Worm (Caenorhabditis elegans): ENCODE data around the gene T28A8.2.

The T28A8.2 gene

DNA sequence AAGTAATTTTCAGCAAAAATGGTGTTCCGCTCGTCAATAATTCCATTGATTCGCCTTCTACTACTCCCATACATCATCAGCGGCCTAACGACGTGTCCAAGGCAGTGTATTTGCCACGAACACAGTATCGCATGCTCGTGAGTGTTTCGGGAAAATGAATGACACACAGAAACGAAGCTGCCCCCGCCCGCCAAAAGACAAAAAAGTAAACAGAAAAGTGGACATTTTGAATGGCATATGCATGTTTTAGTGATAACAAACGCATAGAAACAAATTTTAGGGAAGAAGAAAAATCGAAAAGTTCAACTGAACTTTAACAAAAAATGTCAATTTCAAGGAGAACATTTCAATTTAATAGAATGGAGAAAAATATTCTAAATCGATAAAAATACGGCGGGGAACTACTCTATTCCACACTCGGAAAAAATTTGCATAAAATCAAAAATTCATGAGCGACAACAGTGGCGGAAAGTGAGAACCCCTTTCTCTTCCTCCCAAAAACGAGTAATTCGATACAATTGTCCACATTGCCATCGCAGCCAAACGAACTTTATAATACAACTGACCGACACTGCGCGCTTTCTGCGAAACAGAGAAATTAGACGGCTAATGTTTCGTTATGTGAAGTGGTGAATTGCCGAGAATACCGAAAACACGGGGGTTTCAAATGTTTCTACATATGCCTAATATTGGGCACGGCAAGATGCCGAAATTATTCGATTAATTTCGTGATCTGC, 33.2 kb upstream of the T28A8.2 start:
- TF ChIP-seq C38D4.7 (GFP tag; optimal IDR thresholded peaks at IDR 0.05) (no peak), ceh-34 (tag; optimal IDR thresholded peaks at IDR 0.05) (peak; percentile 60)

DNA sequence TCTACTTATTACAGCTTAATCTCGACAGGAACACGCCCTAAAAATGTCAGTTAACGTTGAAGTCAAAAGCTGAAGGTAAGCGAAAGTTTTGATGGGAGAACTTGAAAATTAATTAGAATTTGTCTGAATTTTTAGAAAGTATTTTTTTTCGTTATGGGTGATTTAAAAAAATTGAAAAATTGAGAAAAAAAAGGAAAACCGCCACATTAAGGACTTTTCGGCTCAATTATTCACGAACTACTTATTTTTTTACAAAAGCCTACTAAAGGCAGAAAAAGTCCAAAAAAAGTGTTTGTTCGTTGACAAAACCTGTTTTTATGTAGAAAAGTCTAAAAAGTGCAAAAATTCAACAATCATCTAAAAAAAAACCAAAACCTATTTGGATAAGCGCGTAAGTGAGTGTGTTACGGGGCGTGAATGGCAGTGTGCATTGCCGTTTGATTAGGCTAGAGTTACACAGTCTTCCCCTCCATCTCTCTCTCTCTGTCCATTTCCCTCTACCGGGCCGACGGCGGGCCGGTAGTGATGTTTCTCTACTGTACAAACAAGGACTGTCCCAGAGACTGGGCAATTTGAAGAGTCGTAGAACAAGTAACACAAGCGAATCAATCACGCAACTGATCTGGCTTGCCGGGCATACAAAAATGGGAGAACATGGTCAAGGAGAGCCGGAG, 32.1 kb upstream of the T28A8.2 start, which contains the start of gene lron-13:
Gene lron-13, plus strand, starts transcription at position 15 of the 674 bp plus-strand sequence.
- TF ChIP-seq pha-2 (tag; optimal IDR thresholded peaks at IDR 0.05): peak; percentile 35
- no peak for TF ChIP-seq pag-3 (tag; optimal IDR thresholded peaks at IDR 0.05; ENCODE audit: borderline replicate concordance)
- TF ChIP-seq tbx-2 (tag; optimal IDR thresholded peaks at IDR 0.05): peak; percentile 13
- TF ChIP-seq hlh-15 (tag; optimal IDR thresholded peaks at IDR 0.05): no peak
- TF ChIP-seq pha-4 (tag; optimal IDR thresholded peaks at IDR 0.05): no peak

DNA sequence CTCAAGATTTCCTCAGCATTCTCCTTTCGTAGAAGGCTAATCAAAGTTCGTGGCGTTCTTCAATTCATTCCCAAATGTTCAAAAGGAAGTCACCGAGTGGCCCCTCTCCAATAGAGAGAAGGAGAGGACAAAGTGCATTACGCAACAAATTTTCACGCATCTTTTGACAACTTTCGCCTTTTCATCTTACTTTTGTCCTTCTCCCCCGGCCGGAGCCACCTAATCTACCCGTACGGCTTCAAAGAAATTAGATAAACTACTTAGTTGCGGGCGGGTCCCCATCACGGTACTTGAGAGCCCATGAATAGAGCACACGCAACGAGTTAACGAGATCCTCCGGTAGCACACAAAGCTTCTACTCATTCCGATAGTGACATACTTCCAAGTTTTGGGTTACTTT, 31.2 kb upstream of the T28A8.2 start:
- no peak for TF ChIP-seq unc-55 (GFP tag; optimal IDR thresholded peaks at IDR 0.05)
- no peak for TF ChIP-seq ceh-14 (tag; optimal IDR thresholded peaks at IDR 0.05)
- no peak for TF ChIP-seq che-1 (tag; optimal IDR thresholded peaks at IDR 0.05)
- no peak for TF ChIP-seq ceh-34 (tag; optimal IDR thresholded peaks at IDR 0.05)
- TF ChIP-seq unc-42 (tag; optimal IDR thresholded peaks at IDR 0.05): peak; percentile 92
- peak; percentile 85 for TF ChIP-seq fkh-10 (GFP tag; optimal IDR thresholded peaks at IDR 0.05)
- TF ChIP-seq K02D7.2 (tag; optimal IDR thresholded peaks at IDR 0.05): no peak
- no peak for TF ChIP-seq ceh-31 (tag; optimal IDR thresholded peaks at IDR 0.05)
- no peak for TF ChIP-seq T23F11.4 (GFP tag; optimal IDR thresholded peaks at IDR 0.05)

DNA sequence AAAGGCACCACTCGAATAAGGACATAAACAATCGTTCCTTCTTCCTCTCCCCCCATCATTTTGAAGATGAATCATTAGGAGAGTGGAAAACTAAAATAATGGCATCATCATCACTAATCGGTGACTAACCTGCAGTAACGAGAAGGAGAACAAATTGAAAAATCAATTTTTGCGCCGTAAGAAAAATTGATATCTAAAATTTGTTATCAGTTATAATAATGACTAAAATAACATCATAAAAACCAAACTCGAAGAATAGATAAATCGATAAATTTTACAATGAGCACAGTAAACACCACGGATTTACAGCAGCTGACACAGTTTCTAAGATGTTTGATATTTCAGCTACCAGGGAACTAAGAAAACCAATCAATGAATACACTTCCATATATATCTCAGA, 30.7 kb upstream of the T28A8.2 start:
- TF ChIP-seq nhr-232 (tag; optimal IDR thresholded peaks at IDR 0.05) (no peak), Y22D7AL.16 (tag; optimal IDR thresholded peaks at IDR 0.05) (no peak), hlh-30 (tag; optimal IDR thresholded peaks at IDR 0.05; ENCODE audit: insufficient read depth) (no peak), ceh-6 (GFP tag; optimal IDR thresholded peaks at IDR 0.05) (no peak), unc-3 (GFP tag; conservative IDR thresholded peaks at IDR 0.05) (no peak), unc-3 (tag; optimal IDR thresholded peaks at IDR 0.05) (no peak), hlh-8 (tag; optimal IDR thresholded peaks at IDR 0.05) (no peak)

DNA sequence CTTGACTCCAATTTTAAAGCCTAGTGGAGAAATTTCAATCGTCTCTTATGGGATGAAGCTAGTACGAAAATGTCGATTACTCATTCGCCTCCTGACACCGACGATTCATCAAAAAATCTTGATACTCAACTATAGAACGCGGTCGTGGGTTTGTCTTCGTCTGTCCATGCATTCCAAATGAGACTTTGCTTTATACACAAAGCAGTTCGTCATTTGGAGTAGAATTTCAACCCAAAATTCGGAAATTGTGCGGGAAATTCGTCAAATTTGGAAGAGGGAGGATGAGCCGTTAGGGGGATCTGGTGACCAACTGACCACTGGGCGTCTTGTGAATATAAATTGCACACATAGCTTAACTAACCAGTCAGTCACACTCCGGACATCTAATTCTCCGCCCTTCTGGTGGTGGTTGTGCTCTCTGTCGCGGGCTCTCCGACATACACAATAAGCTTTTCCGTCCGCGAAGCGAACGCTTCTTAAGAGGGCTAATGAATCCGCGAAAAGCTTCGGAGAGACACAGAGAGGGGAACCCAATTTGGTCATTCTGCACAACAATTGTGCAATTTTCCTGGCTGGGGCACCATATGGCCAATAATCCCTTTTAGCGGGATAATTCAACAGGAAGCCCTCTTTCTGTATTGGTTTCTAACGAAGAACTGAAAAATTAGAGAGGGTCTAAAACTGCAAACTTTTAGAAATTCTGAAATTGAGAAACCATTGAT, 29.8 kb upstream of the T28A8.2 start:
- TF ChIP-seq ceh-9 (tag; optimal IDR thresholded peaks at IDR 0.05): no peak
- no peak for TF ChIP-seq pros-1 (tag; optimal IDR thresholded peaks at IDR 0.05)
- TF ChIP-seq gmeb-2 (tag; optimal IDR thresholded peaks at IDR 0.05): no peak
- peak; percentile 34 for TF ChIP-seq ceh-19 (GFP tag; optimal IDR thresholded peaks at IDR 0.05)
- 0 out of 2 replicates have a peak, but pooled peaks have one; percentile 19 for TF ChIP-seq ceh-45 (GFP tag; IDR thresholded peaks at IDR 0.05)
- peak; percentile 24 for TF ChIP-seq ceh-34 (tag; optimal IDR thresholded peaks at IDR 0.05)
- peak; percentile 7 for TF ChIP-seq sox-4 (tag; optimal IDR thresholded peaks at IDR 0.05)
- peak; percentile 90 for TF ChIP-seq unc-42 (tag; optimal IDR thresholded peaks at IDR 0.05)
- no peak for TF ChIP-seq Y22D7AL.16 (tag; optimal IDR thresholded peaks at IDR 0.05)

DNA sequence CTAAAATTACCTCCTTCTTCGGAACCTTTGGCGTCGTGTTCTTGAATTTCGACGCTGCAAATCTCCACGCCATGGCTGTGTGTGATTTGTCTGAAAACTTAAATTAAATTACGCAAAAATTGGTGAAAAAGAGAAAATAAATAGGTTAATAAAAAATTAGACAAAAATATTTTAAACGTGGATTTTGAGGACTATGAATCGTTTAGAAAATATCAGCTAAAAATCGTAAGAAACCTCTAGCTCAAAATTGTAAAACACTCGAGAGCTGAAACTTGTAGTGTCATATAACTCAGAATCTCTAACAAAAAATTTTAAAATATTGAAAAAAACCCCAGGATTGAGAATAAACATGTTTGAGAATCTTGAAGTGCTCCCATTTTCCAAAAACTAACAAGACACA, 28.6 kb upstream of the T28A8.2 start, which contains the start of gene pod-1:
Gene pod-1, minus strand, starts transcription at position 101 of the 400 bp plus-strand sequence.
- TF ChIP-seq K09A11.1 (tag; optimal IDR thresholded peaks at IDR 0.05; ENCODE audit: insufficient read depth): no peak
- TF ChIP-seq ceh-24 (tag; optimal IDR thresholded peaks at IDR 0.05): no peak
- TF ChIP-seq dmd-4 (tag; optimal IDR thresholded peaks at IDR 0.05; ENCODE audit: borderline replicate concordance): no peak
- no peak for TF ChIP-seq ceh-30 (tag; optimal IDR thresholded peaks at IDR 0.05)
- TF ChIP-seq eyg-1 (tag; optimal IDR thresholded peaks at IDR 0.05): no peak
- no peak for TF ChIP-seq nfya-1 (tag; optimal IDR thresholded peaks at IDR 0.05)
- TF ChIP-seq gmeb-2 (tag; optimal IDR thresholded peaks at IDR 0.05): no peak
- no peak for TF ChIP-seq ceh-19 (GFP tag; optimal IDR thresholded peaks at IDR 0.05)

All from whole organism, late embryonic.